Worm (Caenorhabditis elegans) whole organism, midembryonic: ENCODE data around the gene set-16.

ENCODE experiments used
- T22C8.4 ChIP-seq: fragments of 200-800 bp; sonication (Bioruptor generic); IDR thresholded peaks from 2 replicates; pipeline ENCODE4 v1.3.6; 2022; ENCODE audit warnings: missing genetic modification characterization, missing compliant biosample characterization
- cog-1 ChIP-seq: sonication (generic microtip); optimal IDR thresholded peaks from 2 replicates; lab custom pipeline; 2016; ENCODE audit warnings: missing genetic modification characterization, missing compliant biosample characterization
- flt-1 ChIP-seq: fragments of 200-800 bp; sonication (Bioruptor generic); IDR thresholded peaks from 2 replicates; pipeline ENCODE4 v1.3.6; 2022; ENCODE audit warnings: missing genetic modification characterization, missing compliant biosample characterization
- klf-2 ChIP-seq: fragments of 200-800 bp; sonication (Bioruptor generic); conservative IDR thresholded peaks from 2 replicates; pipeline ENCODE4 v1.3.6; 2022; ENCODE audit warnings: missing genetic modification reagents, missing genetic modification characterization, missing compliant biosample characterization
- med-1 ChIP-seq: sonication (generic microtip); optimal IDR thresholded peaks from 2 replicates; lab custom pipeline; 2017; ENCODE audit warnings: missing genetic modification characterization, mild to moderate bottlenecking, missing compliant biosample characterization, antibody characterized with exemption, missing genetic modification reagents; ENCODE audit not compliant: insufficient read depth
- ref-1 ChIP-seq: fragments of 200-800 bp; sonication (Bioruptor generic); conservative IDR thresholded peaks from 2 replicates; pipeline ENCODE4 v1.3.6; 2022; ENCODE audit warnings: missing genetic modification reagents, missing genetic modification characterization, missing compliant biosample characterization
- tab-1 ChIP-seq: fragments of 200-800 bp; sonication (Bioruptor generic); IDR thresholded peaks from 2 replicates; pipeline ENCODE4 v1.3.6; 2022; ENCODE audit warnings: missing genetic modification characterization, missing compliant biosample characterization
- ztf-23 ChIP-seq: fragments of 200-800 bp; sonication (Bioruptor generic); IDR thresholded peaks from 2 replicates; pipeline ENCODE4 v1.3.6; 2022; ENCODE audit warnings: missing genetic modification reagents, missing genetic modification characterization, missing compliant biosample characterization
- ztf-29 ChIP-seq: fragments of 200-800 bp; sonication (Bioruptor generic); IDR thresholded peaks from 2 replicates; pipeline ENCODE4 v1.3.6; 2022; ENCODE audit warnings: missing genetic modification reagents, missing genetic modification characterization, missing compliant biosample characterization

The set-16 gene

ce11 chrIII:13616793-13617192 is 26.9 kb upstream of the set-16 start, which contains the start of gene T12D8.9:
Gene T12D8.9 (plus strand): TSS chrIII:13617104.
- TF ChIP-seq tab-1 (GFP tag; lab: Robert Waterston, UW): no peak
- no peak for TF ChIP-seq flt-1 (GFP tag; lab: Robert Waterston, UW)

DNA sequence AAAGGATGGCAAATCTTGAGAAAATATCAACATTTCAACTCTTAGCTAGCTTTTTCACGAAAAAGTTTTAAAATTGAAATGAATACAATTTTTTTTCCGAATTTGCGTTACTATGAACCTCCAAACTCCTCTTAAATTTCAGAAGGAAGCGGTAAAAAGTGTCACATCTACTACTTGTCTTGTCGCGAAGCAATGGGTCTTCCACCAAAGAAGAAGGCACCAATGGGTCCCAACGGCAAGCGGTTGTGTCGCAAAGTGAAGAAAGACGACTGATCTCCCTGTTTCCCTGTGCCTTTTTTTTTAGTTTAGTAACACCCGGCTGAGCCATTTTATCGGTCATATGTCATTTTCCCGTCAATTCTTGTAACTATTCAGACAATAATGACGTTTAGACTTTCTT is 22.7 kb upstream of the set-16 start:
- TF ChIP-seq ztf-29 (GFP tag; lab: Robert Waterston, UW) (no peak), flt-1 (GFP tag; lab: Robert Waterston, UW) (no peak), cog-1 (tag; lab: Kevin White, UChicago) (no peak), T22C8.4 (GFP tag; lab: Robert Waterston, UW) (no peak), med-1 (GFP tag; lab: Kevin White, UChicago) (no peak), ref-1 (GFP tag; lab: Robert Waterston, UW) (no peak), ztf-23 (GFP tag; lab: Robert Waterston, UW) (no peak)

DNA sequence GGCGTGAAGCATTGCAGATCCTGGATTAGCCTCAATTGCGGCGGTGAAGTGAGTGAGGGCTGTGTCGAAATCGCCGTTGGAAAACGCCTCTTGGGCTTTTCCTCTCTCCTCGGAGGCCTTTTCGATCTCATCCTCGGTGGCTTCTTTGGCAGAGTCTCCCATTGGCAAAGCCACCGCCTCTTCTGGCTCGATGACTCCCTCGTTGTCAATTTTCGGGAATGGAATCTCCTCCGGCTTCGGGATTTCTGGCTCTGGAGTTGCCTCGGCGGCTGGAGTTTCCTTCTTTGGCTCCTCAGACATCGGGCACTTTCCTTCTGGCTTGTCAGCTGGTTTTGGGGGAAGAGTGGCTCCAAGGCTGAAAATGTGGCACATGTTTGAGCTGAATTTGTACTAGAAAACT is 22.0 kb upstream of the set-16 start:
- no peak for TF ChIP-seq ztf-29 (GFP tag; lab: Robert Waterston, UW)
- no peak for TF ChIP-seq ref-1 (GFP tag; lab: Robert Waterston, UW)
- no peak for TF ChIP-seq cog-1 (tag; lab: Kevin White, UChicago)
- TF ChIP-seq ztf-23 (GFP tag; lab: Robert Waterston, UW): no peak
- TF ChIP-seq tab-1 (GFP tag; lab: Robert Waterston, UW): no peak
- no peak for TF ChIP-seq T22C8.4 (GFP tag; lab: Robert Waterston, UW)
- no peak for TF ChIP-seq flt-1 (GFP tag; lab: Robert Waterston, UW)
- no peak for TF ChIP-seq klf-2 (GFP tag; lab: Robert Waterston, UW)

- 0 out of 2 replicates have a peak, but pooled peaks have one; percentile 15 for TF ChIP-seq T22C8.4 (GFP tag; lab: Robert Waterston, UW)
- no peak for TF ChIP-seq tab-1 (GFP tag; lab: Robert Waterston, UW)
- TF ChIP-seq flt-1 (GFP tag; lab: Robert Waterston, UW): no peak
- TF ChIP-seq ztf-29 (GFP tag; lab: Robert Waterston, UW): no peak
- no peak for TF ChIP-seq cog-1 (tag; lab: Kevin White, UChicago)
- peak; percentile 59 for TF ChIP-seq ztf-23 (GFP tag; lab: Robert Waterston, UW)
- no peak for TF ChIP-seq klf-2 (GFP tag; lab: Robert Waterston, UW)
- no peak for TF ChIP-seq ref-1 (GFP tag; lab: Robert Waterston, UW)
- TF ChIP-seq med-1 (GFP tag; lab: Kevin White, UChicago): no peak
These were observed 21.4 kb upstream of the set-16 start, which contains the start of gene hip-1 for ce11 chrIII:13622268-13622667. Gene hip-1 (minus strand): TSS chrIII:13622492.

ce11 chrIII:13623014-13623413 is 20.7 kb upstream of the set-16 start, which contains the start of gene mlc-5:
Gene mlc-5 (plus strand): TSS chrIII:13623314.
- TF ChIP-seq ztf-23 (GFP tag; lab: Robert Waterston, UW) (no peak), ztf-29 (GFP tag; lab: Robert Waterston, UW) (no peak), klf-2 (GFP tag; lab: Robert Waterston, UW) (no peak), ref-1 (GFP tag; lab: Robert Waterston, UW) (no peak), med-1 (GFP tag; lab: Kevin White, UChicago) (no peak), T22C8.4 (GFP tag; lab: Robert Waterston, UW) (no peak), cog-1 (tag; lab: Kevin White, UChicago) (no peak), tab-1 (GFP tag; lab: Robert Waterston, UW) (no peak), flt-1 (GFP tag; lab: Robert Waterston, UW) (no peak)

DNA sequence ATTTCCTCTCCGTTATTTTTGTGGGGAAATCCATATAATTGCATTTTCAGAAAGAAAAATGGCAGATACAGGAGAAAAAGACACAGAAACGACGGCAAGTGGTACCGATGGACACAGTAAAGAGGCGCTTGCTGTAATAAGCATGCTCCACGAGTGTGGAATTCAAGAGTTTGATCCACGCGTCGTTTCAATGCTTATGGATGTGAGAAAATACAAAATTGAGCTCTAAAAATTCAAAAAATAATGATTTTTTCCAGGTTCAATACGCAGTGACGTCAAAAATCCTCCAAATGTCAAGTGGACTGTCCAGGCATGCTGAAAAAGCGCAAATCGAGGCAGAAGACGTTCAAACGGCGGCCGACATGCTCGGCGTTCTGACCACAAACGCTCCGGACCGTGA is 19.5 kb upstream of the set-16 start, which contains the start of gene taf-9:
taf-9 (plus strand) TSS at position 51 of the 400 bp plus-strand sequence.
- TF ChIP-seq ztf-23 (GFP tag; lab: Robert Waterston, UW) (no peak), ref-1 (GFP tag; lab: Robert Waterston, UW) (no peak), klf-2 (GFP tag; lab: Robert Waterston, UW) (no peak), flt-1 (GFP tag; lab: Robert Waterston, UW) (no peak), med-1 (GFP tag; lab: Kevin White, UChicago) (no peak), tab-1 (GFP tag; lab: Robert Waterston, UW) (no peak), T22C8.4 (GFP tag; lab: Robert Waterston, UW) (no peak), ztf-29 (GFP tag; lab: Robert Waterston, UW) (no peak), cog-1 (tag; lab: Kevin White, UChicago) (no peak)

DNA sequence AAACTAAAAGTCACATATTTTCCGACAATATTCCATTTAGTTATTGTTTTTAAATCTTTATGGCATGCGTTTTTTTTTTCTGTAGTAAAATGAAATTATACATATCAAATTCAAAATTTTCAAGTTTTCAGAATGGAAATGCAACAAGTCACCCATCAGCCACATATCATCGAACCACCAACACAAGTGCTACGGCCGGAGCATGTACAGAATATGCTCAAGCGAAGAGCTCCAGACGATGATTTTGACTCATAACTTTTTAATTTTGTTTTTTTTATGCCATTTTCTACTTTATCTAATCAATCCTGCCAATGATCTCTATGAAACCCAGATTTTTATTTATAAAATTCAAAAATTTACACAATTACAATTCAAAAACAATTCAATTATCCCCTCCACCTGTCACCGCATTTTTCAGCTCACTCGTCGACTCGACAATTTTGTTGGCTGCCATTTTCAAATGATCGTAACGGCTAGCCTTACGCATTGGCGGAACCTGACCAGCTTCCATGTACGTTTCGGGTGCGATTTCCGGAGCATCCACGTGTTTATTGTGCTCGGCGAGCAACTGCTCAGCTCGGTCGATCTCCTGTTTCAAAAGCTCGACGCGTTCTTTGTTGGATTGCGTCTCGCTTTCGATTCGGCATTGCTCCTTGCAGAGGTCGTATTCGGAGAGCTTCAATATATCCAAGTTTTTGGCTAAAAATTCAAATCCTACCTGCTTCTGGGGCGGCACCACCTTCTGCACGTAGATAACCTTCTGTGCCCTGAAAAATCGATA is 17.9 kb upstream of the set-16 start:
- TF ChIP-seq T22C8.4 (GFP tag; lab: Robert Waterston, UW): peak; percentile 16; the same call in 1 of the 2 replicates
- TF ChIP-seq ref-1 (GFP tag; lab: Robert Waterston, UW): no peak
- TF ChIP-seq klf-2 (GFP tag; lab: Robert Waterston, UW): no peak
- 0 out of 2 replicates have a peak, but pooled peaks have one; percentile 60 for TF ChIP-seq flt-1 (GFP tag; lab: Robert Waterston, UW)

ce11 chrIII:13626692-13627091 is 17.0 kb upstream of the set-16 start, which contains the start of gene T12D8.5:
Gene T12D8.5 (minus strand): TSS chrIII:13626786.
- TF ChIP-seq med-1 (GFP tag; lab: Kevin White, UChicago) (no peak), klf-2 (GFP tag; lab: Robert Waterston, UW) (no peak), ztf-29 (GFP tag; lab: Robert Waterston, UW) (no peak), ref-1 (GFP tag; lab: Robert Waterston, UW) (no peak), tab-1 (GFP tag; lab: Robert Waterston, UW) (no peak), T22C8.4 (GFP tag; lab: Robert Waterston, UW) (no peak), ztf-23 (GFP tag; lab: Robert Waterston, UW) (no peak), cog-1 (tag; lab: Kevin White, UChicago) (no peak), flt-1 (GFP tag; lab: Robert Waterston, UW) (no peak)

DNA sequence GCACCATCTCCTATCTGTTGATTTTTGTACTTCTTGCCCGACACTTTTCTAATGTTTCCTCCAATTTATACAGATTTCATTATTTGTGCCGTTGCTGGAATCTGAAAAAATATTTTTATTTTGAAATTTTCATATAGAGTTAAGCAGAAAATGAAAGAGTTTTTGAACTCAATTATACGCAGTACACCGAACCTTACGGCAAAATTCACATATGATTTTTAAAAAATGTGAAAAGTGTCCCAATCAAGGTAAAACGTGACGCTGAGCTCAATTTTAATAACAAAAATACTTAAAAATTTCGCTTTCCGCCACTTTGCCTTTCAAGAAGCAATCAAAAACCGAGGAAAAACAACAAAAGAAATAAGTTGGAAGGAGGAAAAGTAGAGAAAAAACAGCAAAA is 13.0 kb upstream of the set-16 start, which contains the start of gene arrd-17:
arrd-17 (minus strand) TSS at position 101 of the 400 bp plus-strand sequence.
- TF ChIP-seq ref-1 (GFP tag; lab: Robert Waterston, UW) (no peak), med-1 (GFP tag; lab: Kevin White, UChicago) (no peak), klf-2 (GFP tag; lab: Robert Waterston, UW) (no peak), flt-1 (GFP tag; lab: Robert Waterston, UW) (no peak)
